Worm (Caenorhabditis elegans): Measurements from ENCODE around the gene T23G4.2.

T23G4.2 gene

ce11 chrIV:13709069-13709640 is 19.8 kb upstream of the T23G4.2 start:
- TF ChIP-seq nhr-11 (tag; optimal IDR thresholded peaks at IDR 0.05) (no peak), sma-9 (GFP tag; optimal IDR thresholded peaks at IDR 0.05) (no peak), sma-9 (tag; optimal IDR thresholded peaks at IDR 0.05) (no peak), elt-3 (tag; optimal IDR thresholded peaks at IDR 0.05) (no peak), ceh-82 (tag; optimal IDR thresholded peaks at IDR 0.05) (no peak), mab-5 (tag; optimal IDR thresholded peaks at IDR 0.05) (no peak), lin-13 (GFP tag; optimal IDR thresholded peaks at IDR 0.05) (no peak), skn-1 (tag; optimal IDR thresholded peaks at IDR 0.05) (no peak), mbf-1 (tag; optimal IDR thresholded peaks at IDR 0.05) (no peak), lsy-2 (tag; optimal IDR thresholded peaks at IDR 0.05) (no peak), aly-2 (tag; optimal IDR thresholded peaks at IDR 0.05) (no peak), ztf-11 (tag; optimal IDR thresholded peaks at IDR 0.05) (no peak), nhr-21 (tag; optimal IDR thresholded peaks at IDR 0.05) (no peak), alr-1 (tag; optimal IDR thresholded peaks at IDR 0.05) (no peak)

- TF ChIP-seq ZK546.5 (tag; optimal IDR thresholded peaks at IDR 0.05) (no peak), ceh-16 (tag; optimal IDR thresholded peaks at IDR 0.05) (no peak), nhr-129 (tag; optimal IDR thresholded peaks at IDR 0.05) (peak; percentile 48), ama-1 (optimal IDR thresholded peaks at IDR 0.05) (no peak), C34F6.9 (tag; optimal IDR thresholded peaks at IDR 0.05) (no peak), mbf-1 (tag; optimal IDR thresholded peaks at IDR 0.05) (no peak), fos-1 (tag; optimal IDR thresholded peaks at IDR 0.05) (peak; percentile 60), unc-39 (tag; optimal IDR thresholded peaks at IDR 0.05) (no peak), lin-13 (GFP tag; optimal IDR thresholded peaks at IDR 0.05) (no peak), nhr-237 (tag; optimal IDR thresholded peaks at IDR 0.05) (no peak), F13H6.1 (tag; optimal IDR thresholded peaks at IDR 0.05) (peak; percentile 40), crh-2 (tag; optimal IDR thresholded peaks at IDR 0.05) (peak; percentile 64), elt-1 (tag; optimal IDR thresholded peaks at IDR 0.05) (no peak), gmeb-1 (tag; optimal IDR thresholded peaks at IDR 0.05) (peak; percentile 21), elt-3 (tag; optimal IDR thresholded peaks at IDR 0.05) (no peak), sma-3 (GFP tag; optimal IDR thresholded peaks at IDR 0.05) (peak; percentile 8), sem-4 (tag; optimal IDR thresholded peaks at IDR 0.05) (no peak), ztf-1 (GFP tag; conservative IDR thresholded peaks at IDR 0.05) (no peak)
These were observed 18.5 kb upstream of the T23G4.2 start for ce11 chrIV:13707894-13708293.

- no peak for TF ChIP-seq zag-1 (tag; optimal IDR thresholded peaks at IDR 0.05)
- TF ChIP-seq nhr-12 (tag; optimal IDR thresholded peaks at IDR 0.05) = no peak
- peak; percentile 79 for TF ChIP-seq lin-39 (tag; optimal IDR thresholded peaks at IDR 0.05)
- no peak for TF ChIP-seq elt-1 (tag; optimal IDR thresholded peaks at IDR 0.05)
- TF ChIP-seq mdl-1 (tag; optimal IDR thresholded peaks at IDR 0.05) = no peak
- peak; percentile 61 for TF ChIP-seq ama-1 (optimal IDR thresholded peaks at IDR 0.05)
- TF ChIP-seq skn-1 (tag; optimal IDR thresholded peaks at IDR 0.05) = no peak
- no peak for TF ChIP-seq nhr-6 (tag; optimal IDR thresholded peaks at IDR 0.05)
- peak; percentile 63 for TF ChIP-seq nhr-25 (tag; optimal IDR thresholded peaks at IDR 0.05)
- TF ChIP-seq nhr-21 (tag; optimal IDR thresholded peaks at IDR 0.05) = peak; percentile 44
- peak; percentile 55 for TF ChIP-seq sma-9 (GFP tag; optimal IDR thresholded peaks at IDR 0.05)
- no peak for TF ChIP-seq sma-9 (tag; optimal IDR thresholded peaks at IDR 0.05)
- no peak for TF ChIP-seq nhr-23 (tag; optimal IDR thresholded peaks at IDR 0.05)
- no peak for TF ChIP-seq ztf-11 (tag; optimal IDR thresholded peaks at IDR 0.05)
- peak; percentile 60 for TF ChIP-seq egl-27 (tag; optimal IDR thresholded peaks at IDR 0.05)
- peak; percentile 95 for TF ChIP-seq mab-5 (tag; optimal IDR thresholded peaks at IDR 0.05)
- TF ChIP-seq R02D3.7 (tag; optimal IDR thresholded peaks at IDR 0.05) = no peak
- TF ChIP-seq fos-1 (tag; optimal IDR thresholded peaks at IDR 0.05) = peak; percentile 63
- no peak for TF ChIP-seq nhr-11 (tag; optimal IDR thresholded peaks at IDR 0.05)
- peak; percentile 99 for TF ChIP-seq ceh-16 (tag; optimal IDR thresholded peaks at IDR 0.05)
- TF ChIP-seq lsy-2 (tag; optimal IDR thresholded peaks at IDR 0.05) = peak in 1 of 2 experiments; percentile 61
- TF ChIP-seq C34F6.9 (tag; optimal IDR thresholded peaks at IDR 0.05) = peak; percentile 11
- no peak for TF ChIP-seq unc-55 (GFP tag; optimal IDR thresholded peaks at IDR 0.05)
- no peak for TF ChIP-seq crh-2 (tag; optimal IDR thresholded peaks at IDR 0.05)
- TF ChIP-seq F13H6.1 (tag; optimal IDR thresholded peaks at IDR 0.05) = no peak
- TF ChIP-seq nhr-237 (tag; optimal IDR thresholded peaks at IDR 0.05) = no peak
- TF ChIP-seq alr-1 (tag; optimal IDR thresholded peaks at IDR 0.05) = no peak
- peak; percentile 74 for TF ChIP-seq nhr-129 (tag; optimal IDR thresholded peaks at IDR 0.05)
- no peak for TF ChIP-seq ztf-1 (GFP tag; conservative IDR thresholded peaks at IDR 0.05)
- TF ChIP-seq blmp-1 (tag; optimal IDR thresholded peaks at IDR 0.05; ENCODE audit: insufficient read depth) = peak; percentile 74
- TF ChIP-seq lin-11 (tag; optimal IDR thresholded peaks at IDR 0.05) = no peak
- TF ChIP-seq unc-62 (GFP tag; optimal IDR thresholded peaks at IDR 0.05) = peak; percentile 72
- no peak for TF ChIP-seq mbf-1 (tag; optimal IDR thresholded peaks at IDR 0.05)
- peak; percentile 65 for TF ChIP-seq sma-3 (GFP tag; optimal IDR thresholded peaks at IDR 0.05)
These were observed 14.6 kb upstream of the T23G4.2 start, which contains the start of gene tlp-1 for ce11 chrIV:13703828-13704425. Gene tlp-1 (minus strand): TSS chrIV:13704082.
